7 worm cellular contexts compared by ENCODE assay signal in genomic region chrIII:3650677-3651315, ce11.
A peak's percentile ranks its signal among the peaks of the same experiment; 100 is the strongest.
TF ChIP-seq lines count a peak whose summit lies in the region.

TSS of gene madf-8 (minus strand) at chrIII:3650832.
TSS of gene gsr-1 (plus strand) at chrIII:3650907.

TF ChIP-seq in whole organism, L1 larva, 84 proteins besides CTCF, POLR2A, EP300 and RAD21 (continued from another document and continues in another):
- peak; percentile 73 for TF ChIP-seq xbp-1 (tag; optimal IDR thresholded peaks at IDR 0.05; lab: Kevin White, UChicago)
- no peak for TF ChIP-seq elt-2 (tag; optimal IDR thresholded peaks at IDR 0.05; lab: Kevin White, UChicago)
- peak; percentile 40 for TF ChIP-seq pax-3 (tag; optimal IDR thresholded peaks at IDR 0.05; lab: Kevin White, UChicago)
- TF ChIP-seq efl-1 (optimal IDR thresholded peaks at IDR 0.05; lab: Kevin White, UChicago) = peak; percentile 88 to 89
- peak; percentile 86 to 98 for TF ChIP-seq efl-1 (GFP tag; optimal IDR thresholded peaks at IDR 0.05 in 1 of 2; lab: Kevin White, UChicago)
- no peak for TF ChIP-seq nhr-28 (tag; optimal IDR thresholded peaks at IDR 0.05; lab: Kevin White, UChicago)
- no peak for TF ChIP-seq aha-1 (tag; optimal IDR thresholded peaks at IDR 0.05; lab: Kevin White, UChicago)
- no peak for TF ChIP-seq mef-2 (tag; optimal IDR thresholded peaks at IDR 0.05; lab: Kevin White, UChicago)
- no peak for TF ChIP-seq hlh-17 (GFP tag; optimal IDR thresholded peaks at IDR 0.05; lab: Kevin White, UChicago; ENCODE audit: borderline replicate concordance)
- TF ChIP-seq nhr-19 (GFP tag; conservative IDR thresholded peaks at IDR 0.05; lab: Robert Waterston, UW) = peak; percentile 62
- TF ChIP-seq fos-1 (tag; optimal IDR thresholded peaks at IDR 0.05; lab: Kevin White, UChicago) = no peak
- peak; percentile 78 for TF ChIP-seq rnt-1 (tag; optimal IDR thresholded peaks at IDR 0.05; lab: Kevin White, UChicago)
- TF ChIP-seq ztf-4 (tag; optimal IDR thresholded peaks at IDR 0.05; lab: Kevin White, UChicago) = no peak
- TF ChIP-seq nhr-20 (tag; optimal IDR thresholded peaks at IDR 0.05; lab: Kevin White, UChicago) = peak; percentile 33
- no peak for TF ChIP-seq ceh-63 (GFP tag; optimal IDR thresholded peaks at IDR 0.05; lab: Kevin White, UChicago)
- TF ChIP-seq unc-62 (GFP tag; optimal IDR thresholded peaks at IDR 0.05; lab: Kevin White, UChicago) = no peak
- TF ChIP-seq zag-1 (tag; optimal IDR thresholded peaks at IDR 0.05; lab: Kevin White, UChicago) = no peak
- no peak for TF ChIP-seq lir-3 (tag; optimal IDR thresholded peaks at IDR 0.05; lab: Kevin White, UChicago; ENCODE audit: poor library complexity)
- no peak for TF ChIP-seq ceh-8 (GFP tag; optimal IDR thresholded peaks at IDR 0.05; lab: Kevin White, UChicago)

TF ChIP-seq in whole organism, L2 larva, 48 proteins besides CTCF, POLR2A, EP300 and RAD21 (continued from another document and continues in another):
- TF ChIP-seq lin-39 (tag; optimal IDR thresholded peaks at IDR 0.05; lab: Kevin White, UChicago) (no peak), nhr-10 (tag; optimal IDR thresholded peaks at IDR 0.05; lab: Kevin White, UChicago) (no peak), fos-1 (tag; optimal IDR thresholded peaks at IDR 0.05; lab: Kevin White, UChicago) (peak; percentile 13), sma-9 (GFP tag; optimal IDR thresholded peaks at IDR 0.05; lab: Kevin White, UChicago) (peak; percentile 61), sma-9 (tag; optimal IDR thresholded peaks at IDR 0.05; lab: Kevin White, UChicago) (no peak), nhr-77 (tag; optimal IDR thresholded peaks at IDR 0.05; lab: Kevin White, UChicago) (no peak), skn-1 (tag; optimal IDR thresholded peaks at IDR 0.05; lab: Kevin White, UChicago) (peak; percentile 37), mbf-1 (tag; optimal IDR thresholded peaks at IDR 0.05; lab: Kevin White, UChicago) (no peak), nhr-129 (tag; optimal IDR thresholded peaks at IDR 0.05; lab: Kevin White, UChicago) (peak; percentile 61), F13H6.1 (tag; optimal IDR thresholded peaks at IDR 0.05; lab: Kevin White, UChicago) (peak; percentile 18), elt-1 (tag; optimal IDR thresholded peaks at IDR 0.05; lab: Kevin White, UChicago) (no peak), snpc-4 (tag; optimal IDR thresholded peaks at IDR 0.05; lab: Kevin White, UChicago) (no peak), nhr-25 (tag; optimal IDR thresholded peaks at IDR 0.05; lab: Kevin White, UChicago) (no peak), aly-2 (tag; optimal IDR thresholded peaks at IDR 0.05; lab: Kevin White, UChicago) (no peak), unc-62 (GFP tag; optimal IDR thresholded peaks at IDR 0.05; lab: Kevin White, UChicago) (no peak), gmeb-1 (tag; optimal IDR thresholded peaks at IDR 0.05; lab: Kevin White, UChicago) (peak; percentile 79), nhr-6 (tag; optimal IDR thresholded peaks at IDR 0.05; lab: Kevin White, UChicago) (no peak), zag-1 (tag; optimal IDR thresholded peaks at IDR 0.05; lab: Kevin White, UChicago) (no peak), ceh-82 (tag; optimal IDR thresholded peaks at IDR 0.05; lab: Kevin White, UChicago) (no peak), lin-11 (tag; optimal IDR thresholded peaks at IDR 0.05; lab: Kevin White, UChicago) (peak; percentile 57)

TF ChIP-seq in whole organism, L3 larva, 47 proteins besides CTCF, POLR2A, EP300 and RAD21 (continued from another document):
- TF ChIP-seq elt-2 (tag; optimal IDR thresholded peaks at IDR 0.05; lab: Kevin White, UChicago) (peak; percentile 16), ceh-16 (tag; optimal IDR thresholded peaks at IDR 0.05; lab: Kevin White, UChicago) (no peak), hmg-11 (tag; optimal IDR thresholded peaks at IDR 0.05; lab: Kevin White, UChicago) (peak; percentile 36), nhr-11 (tag; optimal IDR thresholded peaks at IDR 0.05; lab: Kevin White, UChicago) (no peak), ceh-82 (tag; optimal IDR thresholded peaks at IDR 0.05; lab: Kevin White, UChicago) (no peak), pha-4 (tag; optimal IDR thresholded peaks at IDR 0.05; lab: Kevin White, UChicago) (peak; percentile 27), unc-39 (tag; optimal IDR thresholded peaks at IDR 0.05; lab: Kevin White, UChicago) (no peak), nhr-43 (tag; optimal IDR thresholded peaks at IDR 0.05; lab: Kevin White, UChicago; ENCODE audit: poor library complexity, severe bottlenecking) (no peak), egl-5 (tag; optimal IDR thresholded peaks at IDR 0.05; lab: Kevin White, UChicago) (no peak), R02D3.7 (tag; optimal IDR thresholded peaks at IDR 0.05; lab: Kevin White, UChicago) (peak; percentile 0), lin-15B (tag; optimal IDR thresholded peaks at IDR 0.05; lab: Kevin White, UChicago) (peak; percentile 46), ZK546.5 (tag; optimal IDR thresholded peaks at IDR 0.05; lab: Kevin White, UChicago) (no peak), nhr-25 (tag; optimal IDR thresholded peaks at IDR 0.05; lab: Kevin White, UChicago) (peak; percentile 1), lin-39 (tag; optimal IDR thresholded peaks at IDR 0.05; lab: Kevin White, UChicago) (peak; percentile 12)

TF ChIP-seq in whole organism, L4 larva, 104 proteins besides CTCF, POLR2A, EP300 and RAD21 (continued from another document):
- TF ChIP-seq mes-2 (tag; optimal IDR thresholded peaks at IDR 0.05; lab: Kevin White, UChicago; ENCODE audit: poor library complexity, severe bottlenecking) (peak; percentile 80), nhr-11 (tag; optimal IDR thresholded peaks at IDR 0.05; lab: Kevin White, UChicago) (peak; percentile 45), dpl-1 (GFP tag; optimal IDR thresholded peaks at IDR 0.05; lab: Kevin White, UChicago) (peak; percentile 75)

TF ChIP-seq in whole organism, late embryonic, 69 proteins besides CTCF, POLR2A, EP300 and RAD21 (continued from another document):
- TF ChIP-seq fkh-10 (GFP tag; optimal IDR thresholded peaks at IDR 0.05; lab: Kevin White, UChicago) (no peak), ceh-6 (GFP tag; optimal IDR thresholded peaks at IDR 0.05; lab: Kevin White, UChicago) (no peak), nhr-11 (tag; optimal IDR thresholded peaks at IDR 0.05; lab: Kevin White, UChicago) (no peak), ceh-34 (tag; optimal IDR thresholded peaks at IDR 0.05; lab: Kevin White, UChicago) (peak; percentile 21), pha-2 (tag; optimal IDR thresholded peaks at IDR 0.05; lab: Kevin White, UChicago) (no peak), ceh-24 (tag; optimal IDR thresholded peaks at IDR 0.05; lab: Kevin White, UChicago) (no peak), T23F11.4 (GFP tag; optimal IDR thresholded peaks at IDR 0.05; lab: Kevin White, UChicago) (no peak), eyg-1 (tag; optimal IDR thresholded peaks at IDR 0.05; lab: Kevin White, UChicago) (no peak), ceh-30 (tag; optimal IDR thresholded peaks at IDR 0.05; lab: Kevin White, UChicago) (no peak), dve-1 (tag; optimal IDR thresholded peaks at IDR 0.05; lab: Kevin White, UChicago) (no peak), ttx-3 (tag; optimal IDR thresholded peaks at IDR 0.05; lab: Kevin White, UChicago) (no peak)

TF ChIP-seq in whole organism, mixed stage, embryonic, 35 proteins besides CTCF, POLR2A, EP300 and RAD21 (continued from another document):
- no peak for TF ChIP-seq cnd-1 (tag; optimal IDR thresholded peaks at IDR 0.05; lab: Kevin White, UChicago)
- peak; percentile 7 for TF ChIP-seq lsy-2 (tag; optimal IDR thresholded peaks at IDR 0.05; lab: Kevin White, UChicago)
- no peak for TF ChIP-seq ham-2 (GFP tag; optimal IDR thresholded peaks at IDR 0.05; lab: Kevin White, UChicago)
- no peak for TF ChIP-seq blmp-1 (tag; optimal IDR thresholded peaks at IDR 0.05; lab: Kevin White, UChicago)

TF ChIP-seq in whole organism, young adult, 124 proteins besides CTCF, POLR2A, EP300 and RAD21 (continued from another document):
- no peak for TF ChIP-seq athp-1 (tag; optimal IDR thresholded peaks at IDR 0.05; lab: Kevin White, UChicago)
- TF ChIP-seq dox-1 (GFP tag; IDR thresholded peaks at IDR 0.05; lab: Robert Waterston, UW) = peak; percentile 45; the same call in 1 of the 2 replicates
- no peak for TF ChIP-seq nhr-120 (GFP tag; IDR thresholded peaks at IDR 0.05; lab: Robert Waterston, UW)
- no peak for TF ChIP-seq pha-4 (tag; optimal IDR thresholded peaks at IDR 0.05; lab: Kevin White, UChicago)
- TF ChIP-seq F37B4.10 (GFP tag; IDR thresholded peaks at IDR 0.05; lab: Robert Waterston, UW) = no peak
- no peak for TF ChIP-seq ama-1 (optimal IDR thresholded peaks at IDR 0.05; lab: Kevin White, UChicago)
- TF ChIP-seq ama-1 (GFP tag; optimal IDR thresholded peaks at IDR 0.05; lab: Kevin White, UChicago) = no peak
- TF ChIP-seq xnd-1 (tag; optimal IDR thresholded peaks at IDR 0.05; lab: Kevin White, UChicago) = peak; percentile 16
- peak; percentile 39; the same call in 1 of the 2 replicates for TF ChIP-seq D2030.7 (GFP tag; IDR thresholded peaks at IDR 0.05; lab: Robert Waterston, UW)
- no peak for TF ChIP-seq let-607 (tag; optimal IDR thresholded peaks at IDR 0.05; lab: Kevin White, UChicago)
- TF ChIP-seq madf-8 (GFP tag; conservative IDR thresholded peaks at IDR 0.05; lab: Robert Waterston, UW) = 0 out of 2 replicates have a peak, but pooled peaks have one; percentile 21
- TF ChIP-seq C06A6.2 (GFP tag; conservative IDR thresholded peaks at IDR 0.05; lab: Robert Waterston, UW) = no peak
- no peak for TF ChIP-seq lsy-27 (tag; optimal IDR thresholded peaks at IDR 0.05; lab: Kevin White, UChicago; ENCODE audit: borderline replicate concordance, insufficient read depth)
